Fruit fly (Drosophila melanogaster) whole organism, embryonic: ENCODE data around the gene Cep290.
A peak's percentile ranks its signal among the peaks of the same experiment; 100 is the strongest.

Experiments used
- Aef1 ChIP-seq: fragments of 200-800 bp; sonication (Bioruptor generic); IDR thresholded peaks from 3 replicates; pipeline ENCODE4 v1.3.6; 2022; ENCODE audit warnings: missing biosample characterization, missing genetic modification characterization
- Asciz ChIP-seq: fragments of 200-800 bp; sonication (Bioruptor generic); optimal IDR thresholded peaks from 2 replicates; lab custom pipeline; 2017; ENCODE audit warnings: missing biosample characterization, mild to moderate bottlenecking, missing genetic modification characterization, missing genetic modification reagents
- Bteb2 ChIP-seq: fragments of 200-800 bp; sonication (Bioruptor generic); optimal IDR thresholded peaks from 2 replicates; lab custom pipeline; 2016; ENCODE audit warnings: missing biosample characterization, missing genetic modification characterization
- CG10267 ChIP-seq: fragments of 200-800 bp; sonication (Bioruptor generic); optimal IDR thresholded peaks from 2 replicates; lab custom pipeline; 2018; ENCODE audit warnings: missing biosample characterization, mild to moderate bottlenecking, missing genetic modification characterization, moderate library complexity
- CG10543 ChIP-seq: fragments of 200-800 bp; sonication (Bioruptor generic); optimal IDR thresholded peaks from 3 replicates; lab custom pipeline; 2017; ENCODE audit warnings: missing biosample characterization, mild to moderate bottlenecking, missing genetic modification characterization, moderate library complexity
- CG10959 ChIP-seq: fragments of 200-800 bp; sonication (Bioruptor generic); IDR thresholded peaks from 2 replicates; pipeline ENCODE4 v1.3.6; 2022; ENCODE audit warnings: missing biosample characterization, missing genetic modification characterization
- CG11085 ChIP-seq: fragments of 200-800 bp; sonication (Bioruptor generic); IDR thresholded peaks from 2 replicates; pipeline ENCODE4 v1.3.6; 2022; ENCODE audit warnings: missing biosample characterization, missing genetic modification characterization
- CG11093 ChIP-seq: fragments of 200-800 bp; sonication (Bioruptor generic); IDR thresholded peaks from 3 replicates; pipeline ENCODE4 v1.3.6; 2022; ENCODE audit warnings: missing biosample characterization, missing genetic modification characterization
- CG11398 ChIP-seq: fragments of 200-800 bp; sonication (Bioruptor generic); optimal IDR thresholded peaks from 2 replicates; lab custom pipeline; 2016; ENCODE audit warnings: missing biosample characterization, missing genetic modification characterization
- CG11456 ChIP-seq: fragments of 200-800 bp; sonication (Bioruptor generic); IDR thresholded peaks from 3 replicates; pipeline ENCODE4 v1.3.6; 2022; ENCODE audit warnings: missing biosample characterization, missing genetic modification characterization
- CG13894 ChIP-seq: fragments of 200-800 bp; sonication (Bioruptor generic); optimal IDR thresholded peaks from 3 replicates; lab custom pipeline; 2018; ENCODE audit warnings: missing biosample characterization, mild to moderate bottlenecking, missing genetic modification characterization, moderate library complexity
- CG15073 ChIP-seq: fragments of 200-800 bp; sonication (Bioruptor generic); optimal IDR thresholded peaks from 2 replicates; lab custom pipeline; 2016; ENCODE audit warnings: missing biosample characterization, missing genetic modification characterization
- CG15696 ChIP-seq: fragments of 200-800 bp; sonication (Bioruptor generic); optimal IDR thresholded peaks from 2 replicates; lab custom pipeline; 2019; ENCODE audit warnings: missing biosample characterization, mild to moderate bottlenecking, missing genetic modification characterization, moderate library complexity
- CG1603 ChIP-seq: fragments of 200-800 bp; sonication (Bioruptor generic); optimal IDR thresholded peaks from 2 replicates; lab custom pipeline; 2019; ENCODE audit warnings: missing biosample characterization, mild to moderate bottlenecking, missing genetic modification characterization, moderate library complexity
- CG16779 ChIP-seq: fragments of 200-800 bp; sonication (Bioruptor generic); IDR thresholded peaks from 2 replicates; pipeline ENCODE4 v1.3.6; 2022; ENCODE audit warnings: missing biosample characterization, missing genetic modification characterization
- CG18011 ChIP-seq: fragments of 200-800 bp; sonication (Bioruptor generic); optimal IDR thresholded peaks from 2 replicates; lab custom pipeline; 2017; ENCODE audit warnings: missing biosample characterization, missing genetic modification characterization, mild to moderate bottlenecking, moderate library complexity, missing genotype
- CG3163 ChIP-seq: fragments of 200-800 bp; sonication (Bioruptor generic); optimal IDR thresholded peaks from 3 replicates; lab custom pipeline; 2016; ENCODE audit warnings: missing biosample characterization, missing genetic modification characterization
- CG33213 ChIP-seq: fragments of 200-800 bp; sonication (Bioruptor generic); optimal IDR thresholded peaks from 3 replicates; lab custom pipeline; 2016; ENCODE audit warnings: missing biosample characterization, missing genetic modification characterization
- CG34422 ChIP-seq: fragments of 200-800 bp; sonication (Bioruptor generic); IDR thresholded peaks from 3 replicates; pipeline ENCODE4 v1.3.6; 2022; ENCODE audit warnings: missing biosample characterization, missing genetic modification characterization
- CG4424 ChIP-seq: fragments of 200-800 bp; sonication (Bioruptor generic); optimal IDR thresholded peaks from 3 replicates; lab custom pipeline; 2016; ENCODE audit warnings: missing biosample characterization, missing genetic modification characterization
- CG4617 ChIP-seq: fragments of 200-800 bp; sonication (Bioruptor generic); optimal IDR thresholded peaks from 3 replicates; lab custom pipeline; 2016; ENCODE audit warnings: missing biosample characterization, missing genetic modification characterization, borderline replicate concordance
- CG4820 ChIP-seq: fragments of 200-800 bp; sonication (Bioruptor generic); optimal IDR thresholded peaks from 3 replicates; lab custom pipeline; 2016; ENCODE audit warnings: missing biosample characterization, missing genetic modification characterization
- CG6254 ChIP-seq: fragments of 200-800 bp; sonication (Bioruptor generic); optimal IDR thresholded peaks from 3 replicates; lab custom pipeline; 2017; ENCODE audit warnings: mild to moderate bottlenecking, missing biosample characterization, missing genetic modification reagents, missing genetic modification characterization
- CG6854 ChIP-seq: fragments of 200-800 bp; sonication (Bioruptor generic); optimal IDR thresholded peaks from 3 replicates; lab custom pipeline; 2017; ENCODE audit warnings: missing biosample characterization, mild to moderate bottlenecking, missing genetic modification characterization
- CG9817 ChIP-seq: fragments of 200-800 bp; sonication (Bioruptor generic); optimal IDR thresholded peaks from 2 replicates; lab custom pipeline; 2018; ENCODE audit warnings: missing biosample characterization, mild to moderate bottlenecking, missing genetic modification characterization, moderate library complexity
- CG9932 ChIP-seq: fragments of 200-800 bp; sonication (Bioruptor generic); IDR thresholded peaks from 2 replicates; pipeline ENCODE4 v1.3.6; 2022; ENCODE audit warnings: missing biosample characterization, missing genetic modification characterization
- CTCF ChIP-seq: fragments of 200-800 bp; sonication (Bioruptor generic); optimal IDR thresholded peaks from 2 replicates; lab custom pipeline; 2017; ENCODE audit warnings: missing biosample characterization, mild to moderate bottlenecking, missing genetic modification characterization, moderate library complexity
- CoRest ChIP-seq: fragments of 200-800 bp; sonication (Bioruptor generic); optimal IDR thresholded peaks from 3 replicates; lab custom pipeline; 2018; ENCODE audit warnings: missing biosample characterization, mild to moderate bottlenecking, missing genetic modification characterization, moderate library complexity
- Doc3 ChIP-seq: fragments of 200-800 bp; sonication (Bioruptor generic); IDR thresholded peaks from 3 replicates; pipeline ENCODE4 v1.3.6; 2022; ENCODE audit warnings: missing biosample characterization, missing genetic modification characterization; ENCODE audit not compliant: partially characterized antibody
- Ets97D ChIP-seq: fragments of 200-800 bp; sonication (Bioruptor generic); optimal IDR thresholded peaks from 3 replicates; lab custom pipeline; 2016; ENCODE audit warnings: missing biosample characterization, missing genetic modification characterization
- Hmx ChIP-seq: fragments of 200-800 bp; sonication (Bioruptor generic); optimal IDR thresholded peaks from 2 replicates; lab custom pipeline; 2016; ENCODE audit warnings: missing biosample characterization, missing genetic modification characterization
- Hr3 ChIP-seq: fragments of 200-800 bp; sonication (Bioruptor generic); optimal IDR thresholded peaks from 3 replicates; lab custom pipeline; 2016; ENCODE audit warnings: missing biosample characterization, missing genetic modification characterization
- Jarid2 ChIP-seq: fragments of 200-800 bp; sonication (Bioruptor generic); optimal IDR thresholded peaks from 3 replicates; lab custom pipeline; 2017; ENCODE audit warnings: mild to moderate bottlenecking, missing biosample characterization, missing genetic modification reagents, missing genetic modification characterization
- Lpt ChIP-seq: fragments of >200 bp; optimal IDR thresholded peaks from 2 replicates; lab custom pipeline; 2018; ENCODE audit warnings: missing biosample characterization, missing genetic modification characterization
- NFAT ChIP-seq: fragments of 200-800 bp; sonication (Bioruptor generic); IDR thresholded peaks from 2 replicates; pipeline ENCODE4 v1.3.6; 2022; ENCODE audit warnings: missing biosample characterization, missing genetic modification characterization
- Nf-YA ChIP-seq: fragments of 200-800 bp; sonication (Bioruptor generic); IDR thresholded peaks from 2 replicates; pipeline ENCODE4 v1.3.6; 2022; ENCODE audit warnings: missing biosample characterization, missing genetic modification characterization
- Sox100B ChIP-seq: fragments of 200-800 bp; sonication (Bioruptor generic); optimal IDR thresholded peaks from 3 replicates; lab custom pipeline; 2018; ENCODE audit warnings: missing biosample characterization, mild to moderate bottlenecking, missing genetic modification characterization
- Spps ChIP-seq: fragments of 200-800 bp; sonication (Bioruptor generic); optimal IDR thresholded peaks from 2 replicates; lab custom pipeline; 2018; ENCODE audit warnings: missing biosample characterization, mild to moderate bottlenecking, missing genetic modification characterization
- ara ChIP-seq: fragments of 200-800 bp; sonication (Bioruptor generic); IDR thresholded peaks from 2 replicates; pipeline ENCODE4 v1.3.6; 2022; ENCODE audit warnings: missing biosample characterization, missing genetic modification characterization
- corto ChIP-seq: fragments of 200-800 bp; sonication (Bioruptor generic); optimal IDR thresholded peaks from 2 replicates; lab custom pipeline; 2016; ENCODE audit warnings: missing biosample characterization, mild to moderate bottlenecking, missing genetic modification characterization, moderate library complexity
- crol ChIP-seq: fragments of 200-800 bp; sonication (Bioruptor generic); IDR thresholded peaks from 2 replicates; pipeline ENCODE4 v1.3.6; 2022; ENCODE audit warnings: missing biosample characterization, missing genetic modification characterization
- dmrt99B ChIP-seq: fragments of 200-800 bp; sonication (Bioruptor generic); optimal IDR thresholded peaks from 2 replicates; lab custom pipeline; 2018; ENCODE audit warnings: missing biosample characterization, mild to moderate bottlenecking, missing genetic modification characterization, moderate library complexity
- esg ChIP-seq: fragments of 200-800 bp; sonication (Bioruptor generic); conservative IDR thresholded peaks from 2 replicates; pipeline ENCODE4 v1.3.6; 2022; ENCODE audit warnings: missing biosample characterization, missing genetic modification characterization
- gem ChIP-seq: fragments of 200-800 bp; sonication (Bioruptor generic); optimal IDR thresholded peaks from 2 replicates; lab custom pipeline; 2019; ENCODE audit warnings: missing biosample characterization, mild to moderate bottlenecking, missing genetic modification characterization, moderate library complexity
- gsb ChIP-seq: fragments of 200-800 bp; sonication (Bioruptor generic); IDR thresholded peaks from 2 replicates; pipeline ENCODE4 v1.3.6; 2022; ENCODE audit warnings: missing biosample characterization, missing genetic modification characterization
- ken ChIP-seq: fragments of 200-800 bp; sonication (Bioruptor generic); IDR thresholded peaks from 3 replicates; pipeline ENCODE4 v1.3.6; 2022; ENCODE audit warnings: missing biosample characterization, missing genetic modification characterization
- nau ChIP-seq: fragments of 200-800 bp; sonication (Bioruptor generic); optimal IDR thresholded peaks from 3 replicates; lab custom pipeline; 2017; ENCODE audit warnings: missing biosample characterization, mild to moderate bottlenecking, missing genetic modification characterization, missing genetic modification reagents
- nerfin-2 ChIP-seq: fragments of 200-800 bp; sonication (Bioruptor generic); IDR thresholded peaks from 2 replicates; pipeline ENCODE4 v1.3.6; 2022; ENCODE audit warnings: missing biosample characterization, missing genetic modification characterization; ENCODE audit not compliant: partially characterized antibody
- repo ChIP-seq: fragments of 200-800 bp; sonication (Bioruptor generic); optimal IDR thresholded peaks from 2 replicates; lab custom pipeline; 2016; ENCODE audit warnings: missing biosample characterization, missing genetic modification characterization
- sima ChIP-seq: fragments of 200-800 bp; sonication (Bioruptor generic); optimal IDR thresholded peaks from 2 replicates; lab custom pipeline; 2016; ENCODE audit warnings: missing biosample characterization, missing genetic modification characterization
- sr ChIP-seq: fragments of 200-800 bp; sonication (Bioruptor generic); IDR thresholded peaks from 3 replicates; pipeline ENCODE4 v1.3.6; 2022; ENCODE audit warnings: missing biosample characterization, missing genetic modification characterization
- zfh2 ChIP-seq: fragments of 200-800 bp; sonication (Bioruptor generic); optimal IDR thresholded peaks from 2 replicates; lab custom pipeline; 2016; ENCODE audit warnings: missing biosample characterization, missing genetic modification characterization

Cep290 gene

dm6 chr3L:882236-882891, 38.6 kb downstream of the Cep290 start (continued):
- TF ChIP-seq Bteb2 (GFP tag; lab: Kevin White, UChicago) (no peak), Sox100B (GFP tag; lab: Kevin White, UChicago) (peak; percentile 20), CG6854 (GFP tag; lab: Kevin White, UChicago) (peak; percentile 16), CTCF (GFP tag; lab: Kevin White, UChicago) (no peak), CG3163 (GFP tag; lab: Kevin White, UChicago) (no peak), CG13894 (tag; lab: Kevin White, UChicago) (no peak), CG1603 (tag; lab: Kevin White, UChicago) (no peak), Nf-YA (GFP tag; lab: Robert Waterston, UW) (no peak), ara (GFP tag; lab: Robert Waterston, UW) (no peak), Asciz (no peak), CoRest (tag; lab: Kevin White, UChicago) (no peak), CG10959 (GFP tag; lab: Robert Waterston, UW) (no peak), corto (GFP tag; lab: Kevin White, UChicago) (no peak), nerfin-2 (GFP tag; lab: Robert Waterston, UW) (no peak), dmrt99B (tag; lab: Kevin White, UChicago) (peak; percentile 58), Doc3 (GFP tag; lab: Robert Waterston, UW) (no peak), Ets97D (GFP tag; lab: Kevin White, UChicago) (no peak), CG11398 (GFP tag; lab: Kevin White, UChicago) (no peak), CG18011 (GFP tag; lab: Kevin White, UChicago) (no peak), CG11085 (GFP tag; lab: Robert Waterston, UW) (no peak), gsb (GFP tag; lab: Robert Waterston, UW) (no peak), CG9932 (GFP tag; lab: Robert Waterston, UW) (no peak), CG9817 (tag; lab: Kevin White, UChicago) (peak; percentile 13), Lpt (no peak), Aef1 (no peak), CG10543 (GFP tag; lab: Kevin White, UChicago) (no peak), CG10267 (tag; lab: Kevin White, UChicago) (peak; percentile 22), Jarid2 (GFP tag; lab: Kevin White, UChicago) (no peak), CG11093 (GFP tag; lab: Robert Waterston, UW) (no peak), CG15073 (GFP tag; lab: Kevin White, UChicago) (no peak), Hmx (GFP tag; lab: Kevin White, UChicago) (no peak), CG34422 (no peak), repo (GFP tag; lab: Kevin White, UChicago) (no peak), zfh2 (GFP tag; lab: Kevin White, UChicago) (no peak), Spps (tag; lab: Kevin White, UChicago) (no peak), Hr3 (GFP tag; lab: Kevin White, UChicago) (no peak), esg (GFP tag; lab: Robert Waterston, UW) (no peak), ken (GFP tag; lab: Robert Waterston, UW) (no peak), sr (GFP tag; lab: Robert Waterston, UW) (no peak), NFAT (no peak), sima (GFP tag; lab: Kevin White, UChicago) (no peak), gem (tag; lab: Kevin White, UChicago) (peak; percentile 54), CG16779 (GFP tag; lab: Robert Waterston, UW) (no peak), CG4424 (peak; percentile 23), nau (GFP tag; lab: Kevin White, UChicago) (no peak), crol (GFP tag; lab: Robert Waterston, UW) (no peak), CG15696 (tag; lab: Kevin White, UChicago) (peak; percentile 19), CG6254 (GFP tag; lab: Kevin White, UChicago) (peak; percentile 13), CG33213 (GFP tag; lab: Kevin White, UChicago) (no peak), CG11456 (no peak), CG4617 (no peak), CG4820 (GFP tag; lab: Kevin White, UChicago) (no peak)
